Worm (Caenorhabditis elegans) whole organism, young adult: Measurements from ENCODE around the gene sgo-1.

ENCODE experiments used
- B0035.1 ChIP-seq: sonication (generic microtip); optimal IDR thresholded peaks from 2 replicates; lab custom pipeline; 2016; ENCODE audit warnings: missing genetic modification characterization, mild to moderate bottlenecking, missing compliant biosample characterization, missing genotype, missing genetic modification reagents
- B0261.1 ChIP-seq: sonication (generic microtip); optimal IDR thresholded peaks from 2 replicates; lab custom pipeline; 2016; ENCODE audit warnings: mild to moderate bottlenecking, missing genetic modification characterization, moderate library complexity, missing compliant biosample characterization
- B0336.3 ChIP-seq: fragments of 200-800 bp; sonication (Bioruptor generic); IDR thresholded peaks from 2 replicates; pipeline ENCODE4 v1.3.6; 2022; ENCODE audit warnings: missing genetic modification characterization, missing compliant biosample characterization
- C17E4.6 ChIP-seq: fragments of 200-800 bp; sonication (Bioruptor generic); IDR thresholded peaks from 2 replicates; pipeline ENCODE4 v1.3.6; 2022; ENCODE audit warnings: missing genetic modification reagents, missing genetic modification characterization, missing compliant biosample characterization
- D2030.7 ChIP-seq: fragments of 200-800 bp; sonication (Bioruptor generic); IDR thresholded peaks from 2 replicates; pipeline ENCODE4 v1.3.6; 2022; ENCODE audit warnings: missing genetic modification reagents, missing genetic modification characterization, missing compliant biosample characterization
- F33H1.4 ChIP-seq: fragments of 200-800 bp; sonication (Bioruptor generic); IDR thresholded peaks from 2 replicates; pipeline ENCODE4 v1.3.6; 2022; ENCODE audit warnings: missing genetic modification reagents, missing genetic modification characterization, missing compliant biosample characterization
- F49E8.2 ChIP-seq: sonication (generic microtip); optimal IDR thresholded peaks from 3 replicates; lab custom pipeline; 2017; ENCODE audit warnings: missing genetic modification characterization, mild to moderate bottlenecking, missing compliant biosample characterization, antibody characterized with exemption, moderate library complexity; ENCODE audit not compliant: insufficient read depth
- F57C9.4 ChIP-seq: sonication (generic microtip); optimal IDR thresholded peaks from 2 replicates; lab custom pipeline; 2017; ENCODE audit warnings: mild to moderate bottlenecking, missing genetic modification characterization, missing compliant biosample characterization
- T07F8.4 ChIP-seq: sonication (generic microtip); optimal IDR thresholded peaks from 2 replicates; lab custom pipeline; 2016; ENCODE audit warnings: mild to moderate bottlenecking, missing genetic modification characterization, moderate library complexity, missing compliant biosample characterization
- Y56A3A.18 ChIP-seq: fragments of 200-800 bp; sonication (Bioruptor generic); IDR thresholded peaks from 2 replicates; pipeline ENCODE4 v1.3.6; 2022; ENCODE audit warnings: missing genetic modification reagents, missing genetic modification characterization, missing compliant biosample characterization
- Y79H2A.3 ChIP-seq: fragments of 200-800 bp; sonication (Bioruptor generic); conservative IDR thresholded peaks from 2 replicates; pipeline ENCODE4 v1.3.6; 2022; ENCODE audit warnings: missing genetic modification reagents, missing genetic modification characterization, missing compliant biosample characterization
- ZK185.1 ChIP-seq: sonication (generic microtip); optimal IDR thresholded peaks from 2 replicates; lab custom pipeline; 2016; ENCODE audit warnings: mild to moderate bottlenecking, missing genetic modification characterization, missing compliant biosample characterization; ENCODE audit not compliant: poor library complexity, severe bottlenecking
- aptf-2 ChIP-seq: fragments of 200-800 bp; sonication (Bioruptor generic); conservative IDR thresholded peaks from 2 replicates; pipeline ENCODE4 v1.3.6; 2022; ENCODE audit warnings: missing genetic modification reagents, missing genetic modification characterization, missing compliant biosample characterization
- attf-3 ChIP-seq: fragments of 200-800 bp; sonication (Bioruptor generic); conservative IDR thresholded peaks from 2 replicates; pipeline ENCODE4 v1.3.6; 2022; ENCODE audit warnings: missing genetic modification reagents, missing genetic modification characterization, missing compliant biosample characterization
- ccch-3 ChIP-seq: fragments of 200-800 bp; sonication (Bioruptor generic); optimal IDR thresholded peaks from 2 replicates; lab custom pipeline; 2018; ENCODE audit warnings: mild to moderate bottlenecking, missing genetic modification characterization, missing compliant biosample characterization
- ceh-100 ChIP-seq: fragments of 200-800 bp; sonication (Bioruptor generic); IDR thresholded peaks from 2 replicates; pipeline ENCODE4 v1.3.6; 2022; ENCODE audit warnings: missing genetic modification reagents, missing genetic modification characterization, missing compliant biosample characterization
- ceh-27 ChIP-seq: fragments of 200-800 bp; sonication (Bioruptor generic); optimal IDR thresholded peaks from 2 replicates; lab custom pipeline; 2018; ENCODE audit warnings: mild to moderate bottlenecking, missing genetic modification characterization, moderate library complexity, missing compliant biosample characterization
- ceh-91 ChIP-seq: fragments of 200-800 bp; sonication (Bioruptor generic); IDR thresholded peaks from 2 replicates; pipeline ENCODE4 v1.3.6; 2022; ENCODE audit warnings: missing genetic modification reagents, missing genetic modification characterization, missing compliant biosample characterization
- die-1 ChIP-seq: sonication (generic microtip); optimal IDR thresholded peaks from 2 replicates; lab custom pipeline; 2016; ENCODE audit warnings: missing genotype, mild to moderate bottlenecking, missing genetic modification characterization, missing compliant biosample characterization
- dpl-1 ChIP-seq: fragments of 150-350 bp; optimal IDR thresholded peaks from 2 replicates; lab custom pipeline; 2014; ENCODE audit warnings: missing biosample characterization, missing genetic modification reagents, missing genetic modification characterization
- ekl-4 ChIP-seq: fragments of 200-800 bp; sonication (Bioruptor generic); IDR thresholded peaks from 2 replicates; pipeline ENCODE4 v1.3.6; 2022; ENCODE audit warnings: missing genetic modification reagents, missing genetic modification characterization, missing compliant biosample characterization
- ets-4 ChIP-seq: fragments of 200-800 bp; sonication (Bioruptor generic); optimal IDR thresholded peaks from 2 replicates; lab custom pipeline; 2018; ENCODE audit warnings: mild to moderate bottlenecking, missing genetic modification characterization, missing compliant biosample characterization
- gei-17 ChIP-seq: fragments of 200-800 bp; sonication (Bioruptor generic); optimal IDR thresholded peaks from 2 replicates; lab custom pipeline; 2018; ENCODE audit warnings: mild to moderate bottlenecking, missing genetic modification characterization, missing compliant biosample characterization
- him-1 ChIP-seq: sonication (generic microtip); optimal IDR thresholded peaks from 2 replicates; lab custom pipeline; 2016; ENCODE audit warnings: missing genotype, missing genetic modification reagents, missing genetic modification characterization, missing compliant biosample characterization
- hmg-1.2 ChIP-seq: fragments of 200-800 bp; sonication (Bioruptor generic); IDR thresholded peaks from 2 replicates; pipeline ENCODE4 v1.3.6; 2022; ENCODE audit warnings: missing genetic modification reagents, missing genetic modification characterization, missing compliant biosample characterization
- hmg-20 ChIP-seq: fragments of 200-800 bp; sonication (Bioruptor generic); IDR thresholded peaks from 2 replicates; pipeline ENCODE4 v1.3.6; 2022; ENCODE audit warnings: missing genetic modification reagents, missing genetic modification characterization, missing compliant biosample characterization
- hrde-1 ChIP-seq: sonication (generic microtip); optimal IDR thresholded peaks from 2 replicates; lab custom pipeline; 2016; ENCODE audit warnings: missing genetic modification characterization, mild to moderate bottlenecking, missing compliant biosample characterization, moderate library complexity, missing genotype, missing genetic modification reagents, borderline replicate concordance
- let-526 ChIP-seq: fragments of 200-800 bp; sonication (Bioruptor generic); IDR thresholded peaks from 2 replicates; pipeline ENCODE4 v1.3.6; 2022; ENCODE audit warnings: missing genetic modification reagents, missing genetic modification characterization, missing compliant biosample characterization
- lin-40 ChIP-seq: sonication (generic microtip); optimal IDR thresholded peaks from 2 replicates; lab custom pipeline; 2016; ENCODE audit warnings: missing genetic modification characterization, mild to moderate bottlenecking, missing compliant biosample characterization, missing genotype, missing genetic modification reagents
- lin-54 ChIP-seq: fragments of 200-800 bp; sonication (Bioruptor generic); optimal IDR thresholded peaks from 2 replicates; lab custom pipeline; 2018; ENCODE audit warnings: mild to moderate bottlenecking, missing genetic modification characterization, missing compliant biosample characterization
- lir-1 ChIP-seq: fragments of 200-800 bp; sonication (Bioruptor generic); conservative IDR thresholded peaks from 2 replicates; pipeline ENCODE4 v1.3.6; 2022; ENCODE audit warnings: missing genetic modification reagents, missing genetic modification characterization, missing compliant biosample characterization
- madf-10 ChIP-seq: sonication (generic microtip); optimal IDR thresholded peaks from 2 replicates; lab custom pipeline; 2016; ENCODE audit warnings: mild to moderate bottlenecking, missing genetic modification characterization, missing compliant biosample characterization
- madf-3 ChIP-seq: fragments of 200-800 bp; sonication (Bioruptor generic); IDR thresholded peaks from 2 replicates; pipeline ENCODE4 v1.3.6; 2022; ENCODE audit warnings: missing genetic modification reagents, missing genetic modification characterization, missing compliant biosample characterization
- madf-6 ChIP-seq: fragments of 200-800 bp; sonication (Bioruptor generic); IDR thresholded peaks from 2 replicates; pipeline ENCODE4 v1.3.6; 2022; ENCODE audit warnings: missing genetic modification reagents, missing genetic modification characterization, missing compliant biosample characterization
- mcd-1 ChIP-seq: fragments of 200-800 bp; sonication (Bioruptor generic); IDR thresholded peaks from 2 replicates; pipeline ENCODE4 v1.3.6; 2022; ENCODE audit warnings: missing genetic modification reagents, missing genetic modification characterization, missing compliant biosample characterization
- nhr-120 ChIP-seq: fragments of 200-800 bp; sonication (Bioruptor generic); IDR thresholded peaks from 2 replicates; pipeline ENCODE4 v1.3.6; 2022; ENCODE audit warnings: missing genetic modification characterization, missing compliant biosample characterization
- pha-4 ChIP-seq: fragments of 150-350 bp; sonication (generic microtip); optimal IDR thresholded peaks from 2 replicates; lab custom pipeline; 2014; ENCODE audit warnings: missing biosample characterization, missing genetic modification reagents, missing genetic modification characterization
- rcor-1 ChIP-seq: fragments of 200-800 bp; sonication (Bioruptor generic); IDR thresholded peaks from 2 replicates; pipeline ENCODE4 v1.3.6; 2022; ENCODE audit warnings: missing genetic modification reagents, missing genetic modification characterization, missing compliant biosample characterization
- sdz-38 ChIP-seq: sonication (generic microtip); optimal IDR thresholded peaks from 2 replicates; lab custom pipeline; 2016; ENCODE audit warnings: missing genotype, missing genetic modification characterization, missing compliant biosample characterization
- snpc-1.1 ChIP-seq: sonication (generic microtip); optimal IDR thresholded peaks from 2 replicates; lab custom pipeline; 2017; ENCODE audit warnings: missing genetic modification characterization, mild to moderate bottlenecking, missing compliant biosample characterization, antibody characterized with exemption, moderate library complexity, missing genotype, missing genetic modification reagents; ENCODE audit not compliant: insufficient read depth
- snpc-4 ChIP-seq, 5 experiments: fragments of 150-350 bp in 1 of 5; sonication (generic microtip) in 4 of 5; optimal IDR thresholded peaks; 2 replicates each; lab custom pipeline; 2014 to 2018; ENCODE audit warnings: missing genetic modification characterization in 5 of 5, missing biosample characterization in 3 of 5, antibody characterized with exemption in 2 of 5, mild to moderate bottlenecking in 2 of 5, missing compliant biosample characterization in 2 of 5, missing genotype in 2 of 5, moderate library complexity in 2 of 5, missing genetic modification reagents in 1 of 5
- tbx-9 ChIP-seq: sonication (generic microtip); optimal IDR thresholded peaks from 2 replicates; lab custom pipeline; 2016; ENCODE audit warnings: borderline replicate concordance, missing genetic modification characterization, inconsistent platforms, missing compliant biosample characterization
- unc-130 ChIP-seq: sonication (generic microtip); optimal IDR thresholded peaks from 2 replicates; lab custom pipeline; 2016; ENCODE audit warnings: missing genetic modification reagents, missing genetic modification characterization, missing compliant biosample characterization
- zim-3 ChIP-seq: sonication (generic microtip); optimal IDR thresholded peaks from 2 replicates; lab custom pipeline; 2017; ENCODE audit warnings: mild to moderate bottlenecking, missing genetic modification characterization, moderate library complexity, missing compliant biosample characterization
- ztf-3 ChIP-seq: fragments of 200-800 bp; sonication (Bioruptor generic); optimal IDR thresholded peaks from 2 replicates; lab custom pipeline; 2018; ENCODE audit warnings: mild to moderate bottlenecking, missing genetic modification characterization, missing compliant biosample characterization
- ztf-6 ChIP-seq: fragments of 200-800 bp; sonication (Bioruptor generic); IDR thresholded peaks from 2 replicates; pipeline ENCODE4 v1.3.6; 2022; ENCODE audit warnings: missing genetic modification reagents, missing genetic modification characterization, missing compliant biosample characterization

sgo-1 gene

DNA sequence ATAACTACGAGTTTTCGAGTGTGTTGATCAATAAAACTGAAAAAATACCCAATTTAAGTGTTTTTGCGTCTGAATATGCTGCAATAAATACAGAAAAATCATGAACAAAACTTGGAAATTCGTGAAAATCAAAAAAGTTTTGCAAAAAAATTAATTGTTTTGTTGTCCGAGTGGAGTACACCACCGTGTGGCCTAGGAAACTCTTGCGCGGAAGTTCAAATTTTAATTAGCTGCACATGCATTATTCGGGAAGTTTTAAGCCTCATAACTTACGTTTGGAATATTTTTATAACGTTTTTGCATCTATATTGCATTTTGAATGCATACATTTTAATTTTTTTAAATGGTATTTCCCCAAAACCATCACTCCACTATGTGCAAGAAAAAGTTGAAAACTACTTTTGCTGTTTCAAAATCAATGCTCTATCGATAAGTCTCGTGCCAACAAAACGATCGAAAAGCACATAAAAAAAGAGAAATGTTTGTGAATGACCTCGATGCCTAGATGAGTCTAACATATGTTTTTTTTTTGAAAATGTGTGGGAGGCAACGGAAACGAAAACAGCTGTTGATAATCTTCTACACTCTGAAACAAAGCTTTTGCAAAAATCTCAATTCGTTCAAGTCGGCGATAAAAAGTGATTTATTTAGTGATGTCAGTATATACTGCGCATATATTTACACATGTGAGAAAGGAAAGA, 20.3 kb upstream of the sgo-1 start (continued):
- TF ChIP-seq mcd-1 (GFP tag; lab: Robert Waterston, UW) (no peak), lin-54 (GFP tag; lab: Kevin White, UChicago) (peak; percentile 89), B0336.3 (GFP tag; lab: Robert Waterston, UW) (no peak), unc-130 (GFP tag; lab: Kevin White, UChicago) (peak; percentile 17), attf-3 (GFP tag; lab: Robert Waterston, UW) (no peak), B0035.1 (no peak), ztf-3 (GFP tag; lab: Kevin White, UChicago) (no peak), tbx-9 (tag; lab: Kevin White, UChicago) (no peak), lir-1 (GFP tag; lab: Robert Waterston, UW) (no peak), F49E8.2 (tag; lab: Kevin White, UChicago) (no peak), die-1 (tag; lab: Kevin White, UChicago) (no peak), Y79H2A.3 (no peak), hmg-1.2 (GFP tag; lab: Robert Waterston, UW) (no peak), Y56A3A.18 (GFP tag; lab: Robert Waterston, UW) (no peak), madf-6 (no peak; the same call in 1 of the 2 replicates), pha-4 (tag; lab: Kevin White, UChicago) (no peak), ZK185.1 (peak; percentile 41), ceh-100 (GFP tag; lab: Robert Waterston, UW) (no peak), ekl-4 (GFP tag; lab: Robert Waterston, UW) (no peak), gei-17 (no peak), D2030.7 (GFP tag; lab: Robert Waterston, UW) (no peak), sdz-38 (tag; lab: Kevin White, UChicago) (no peak), him-1 (tag; lab: Kevin White, UChicago) (peak; percentile 36), hmg-20 (GFP tag; lab: Robert Waterston, UW) (peak; percentile 40; the same call in 1 of the 2 replicates), T07F8.4 (tag; lab: Kevin White, UChicago) (no peak), ceh-27 (GFP tag; lab: Kevin White, UChicago) (no peak), lin-40 (no peak), ets-4 (GFP tag; lab: Kevin White, UChicago) (no peak), nhr-120 (GFP tag; lab: Robert Waterston, UW) (no peak), dpl-1 (no peak), madf-3 (GFP tag; lab: Robert Waterston, UW) (0 out of 2 replicates have a peak, but pooled peaks have one; percentile 2), ztf-6 (GFP tag; lab: Robert Waterston, UW) (no peak), snpc-4 (GFP tag; optimal IDR thresholded peaks at IDR 0.05; lab: Kevin White, UChicago) (no peak), snpc-4 (tag; optimal IDR thresholded peaks at IDR 0.05; lab: Kevin White, UChicago) (peak in 1 of 4 experiments; percentile 3), zim-3 (tag; lab: Kevin White, UChicago) (no peak), ceh-91 (GFP tag; lab: Robert Waterston, UW) (no peak), B0261.1 (tag; lab: Kevin White, UChicago) (no peak), aptf-2 (GFP tag; lab: Robert Waterston, UW) (0 out of 2 replicates have a peak, but pooled peaks have one; percentile 9), hrde-1 (no peak), C17E4.6 (GFP tag; lab: Robert Waterston, UW) (no peak), snpc-1.1 (tag; lab: Kevin White, UChicago) (no peak), F33H1.4 (peak; percentile 34; the same call in 1 of the 2 replicates), ccch-3 (GFP tag; lab: Kevin White, UChicago) (no peak), F57C9.4 (tag; lab: Kevin White, UChicago) (no peak), madf-10 (tag; lab: Kevin White, UChicago) (no peak), let-526 (GFP tag; lab: Robert Waterston, UW) (0 out of 2 replicates have a peak, but pooled peaks have one; percentile 46), rcor-1 (GFP tag; lab: Robert Waterston, UW) (no peak)
